Worm (Caenorhabditis elegans): ENCODE measurements around the gene C02B8.3.

DNA sequence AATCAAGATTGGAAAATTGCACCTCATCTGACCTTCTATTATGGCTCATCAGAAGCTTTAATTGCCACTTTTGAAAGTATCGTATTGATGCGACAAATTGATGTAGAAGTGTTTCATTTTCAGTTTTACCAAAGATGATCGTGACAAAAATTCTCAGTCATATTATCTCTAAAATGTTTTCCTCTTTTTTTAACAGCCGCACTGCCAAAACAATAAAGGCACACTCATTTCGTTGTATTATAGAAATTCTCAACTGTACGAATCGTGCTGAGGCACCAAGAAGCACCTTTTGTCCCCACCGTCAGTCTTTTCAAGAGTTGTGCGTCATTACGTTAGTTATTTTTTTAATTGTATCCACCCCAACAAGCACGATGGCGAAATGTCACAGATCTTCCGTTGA is 31.3 kb upstream of the C02B8.3 start, which contains the start of gene K07E3.9:
- TF ChIP-seq R02D3.7 (tag; optimal IDR thresholded peaks at IDR 0.05) (no peak), aly-2 (tag; optimal IDR thresholded peaks at IDR 0.05) (no peak), sma-9 (GFP tag; optimal IDR thresholded peaks at IDR 0.05) (no peak), sma-9 (tag; optimal IDR thresholded peaks at IDR 0.05) (no peak), unc-55 (GFP tag; optimal IDR thresholded peaks at IDR 0.05) (no peak), elt-1 (tag; optimal IDR thresholded peaks at IDR 0.05) (no peak), zag-1 (tag; optimal IDR thresholded peaks at IDR 0.05) (no peak), mdl-1 (tag; optimal IDR thresholded peaks at IDR 0.05) (no peak), alr-1 (tag; optimal IDR thresholded peaks at IDR 0.05) (no peak)
